Worm (Caenorhabditis elegans) whole organism, young adult: ENCODE results near the gene srt-16.

ENCODE experiments used
- B0336.3 ChIP-seq: fragments of 200-800 bp; sonication (Bioruptor generic); IDR thresholded peaks from 2 replicates; pipeline ENCODE4 v1.3.6; 2022; ENCODE audit warnings: missing genetic modification characterization, missing compliant biosample characterization
- C06A6.2 ChIP-seq: fragments of 200-800 bp; sonication (Bioruptor generic); conservative IDR thresholded peaks from 2 replicates; pipeline ENCODE4 v1.3.6; 2022; ENCODE audit warnings: missing genetic modification characterization, missing compliant biosample characterization
- C17E4.6 ChIP-seq: fragments of 200-800 bp; sonication (Bioruptor generic); IDR thresholded peaks from 2 replicates; pipeline ENCODE4 v1.3.6; 2022; ENCODE audit warnings: missing genetic modification reagents, missing genetic modification characterization, missing compliant biosample characterization
- F22D6.2 ChIP-seq: sonication (generic microtip); optimal IDR thresholded peaks from 2 replicates; lab custom pipeline; 2016; ENCODE audit warnings: mild to moderate bottlenecking, missing genetic modification characterization, missing compliant biosample characterization
- F23B12.7 ChIP-seq: sonication (generic microtip); optimal IDR thresholded peaks from 2 replicates; lab custom pipeline; 2017; ENCODE audit warnings: missing genetic modification characterization, mild to moderate bottlenecking, missing compliant biosample characterization, antibody characterized with exemption, moderate library complexity; ENCODE audit not compliant: insufficient read depth
- T07F8.4 ChIP-seq: sonication (generic microtip); optimal IDR thresholded peaks from 2 replicates; lab custom pipeline; 2016; ENCODE audit warnings: mild to moderate bottlenecking, missing genetic modification characterization, moderate library complexity, missing compliant biosample characterization
- T26A5.8 ChIP-seq: sonication (generic microtip); optimal IDR thresholded peaks from 2 replicates; lab custom pipeline; 2016; ENCODE audit warnings: missing genetic modification characterization, missing compliant biosample characterization
- Y53G8AR.9 ChIP-seq: fragments of 200-800 bp; sonication (Bioruptor generic); conservative IDR thresholded peaks from 2 replicates; pipeline ENCODE4 v1.3.6; 2022; ENCODE audit warnings: missing genetic modification reagents, missing genetic modification characterization, missing compliant biosample characterization
- Y67H2A.10 ChIP-seq: fragments of 200-800 bp; sonication (Bioruptor generic); conservative IDR thresholded peaks from 2 replicates; pipeline ENCODE4 v1.3.6; 2022; ENCODE audit warnings: missing genetic modification reagents, missing genetic modification characterization, missing compliant biosample characterization
- Y95B8A.8 ChIP-seq: fragments of 200-800 bp; sonication (Bioruptor generic); IDR thresholded peaks from 2 replicates; pipeline ENCODE4 v1.3.6; 2022; ENCODE audit warnings: missing genetic modification reagents, missing genetic modification characterization, missing compliant biosample characterization
- ZK185.1 ChIP-seq: sonication (generic microtip); optimal IDR thresholded peaks from 2 replicates; lab custom pipeline; 2016; ENCODE audit warnings: mild to moderate bottlenecking, missing genetic modification characterization, missing compliant biosample characterization; ENCODE audit not compliant: poor library complexity, severe bottlenecking
- akir-1 ChIP-seq: fragments of 200-800 bp; sonication (Bioruptor generic); optimal IDR thresholded peaks from 2 replicates; lab custom pipeline; 2018; ENCODE audit warnings: mild to moderate bottlenecking, missing genetic modification characterization, moderate library complexity, missing compliant biosample characterization
- aptf-2 ChIP-seq: fragments of 200-800 bp; sonication (Bioruptor generic); conservative IDR thresholded peaks from 2 replicates; pipeline ENCODE4 v1.3.6; 2022; ENCODE audit warnings: missing genetic modification reagents, missing genetic modification characterization, missing compliant biosample characterization
- dox-1 ChIP-seq: fragments of 200-800 bp; sonication (Bioruptor generic); IDR thresholded peaks from 2 replicates; pipeline ENCODE4 v1.3.6; 2022; ENCODE audit warnings: missing genetic modification reagents, missing genetic modification characterization, missing compliant biosample characterization
- dpl-1 ChIP-seq: fragments of 150-350 bp; optimal IDR thresholded peaks from 2 replicates; lab custom pipeline; 2014; ENCODE audit warnings: missing biosample characterization, missing genetic modification reagents, missing genetic modification characterization
- efl-1 ChIP-seq: fragments of 150-350 bp; optimal IDR thresholded peaks from 2 replicates; lab custom pipeline; 2014; ENCODE audit warnings: missing biosample characterization, missing genetic modification reagents, missing genetic modification characterization
- egl-44 ChIP-seq: fragments of 200-800 bp; sonication (Bioruptor generic); IDR thresholded peaks from 2 replicates; pipeline ENCODE4 v1.3.6; 2022; ENCODE audit warnings: missing genetic modification reagents, missing genetic modification characterization, missing compliant biosample characterization
- ets-4 ChIP-seq: fragments of 200-800 bp; sonication (Bioruptor generic); optimal IDR thresholded peaks from 2 replicates; lab custom pipeline; 2018; ENCODE audit warnings: mild to moderate bottlenecking, missing genetic modification characterization, missing compliant biosample characterization
- fkh-3 ChIP-seq: sonication (generic microtip); optimal IDR thresholded peaks from 2 replicates; lab custom pipeline; 2016; ENCODE audit warnings: mild to moderate bottlenecking, missing genetic modification characterization, missing compliant biosample characterization
- him-1 ChIP-seq: sonication (generic microtip); optimal IDR thresholded peaks from 2 replicates; lab custom pipeline; 2016; ENCODE audit warnings: missing genotype, missing genetic modification reagents, missing genetic modification characterization, missing compliant biosample characterization
- hrde-1 ChIP-seq: sonication (generic microtip); optimal IDR thresholded peaks from 2 replicates; lab custom pipeline; 2016; ENCODE audit warnings: missing genetic modification characterization, mild to moderate bottlenecking, missing compliant biosample characterization, moderate library complexity, missing genotype, missing genetic modification reagents, borderline replicate concordance
- lag-1 ChIP-seq: fragments of 200-800 bp; sonication (Bioruptor generic); IDR thresholded peaks from 2 replicates; pipeline ENCODE4 v1.3.6; 2022; ENCODE audit warnings: missing genetic modification reagents, missing genetic modification characterization, missing compliant biosample characterization
- let-607 ChIP-seq, 2 experiments: fragments of 200-800 bp in 1 of 2; sonication (Bioruptor generic) in 1 of 2; sonication (generic microtip) in 1 of 2; optimal IDR thresholded peaks; 2 replicates each; lab custom pipeline; 2016 to 2018; ENCODE audit warnings: mild to moderate bottlenecking in 2 of 2, missing compliant biosample characterization in 2 of 2, missing genetic modification characterization in 2 of 2, moderate library complexity in 2 of 2, missing genotype in 1 of 2
- madf-10 ChIP-seq: sonication (generic microtip); optimal IDR thresholded peaks from 2 replicates; lab custom pipeline; 2016; ENCODE audit warnings: mild to moderate bottlenecking, missing genetic modification characterization, missing compliant biosample characterization
- madf-6 ChIP-seq: fragments of 200-800 bp; sonication (Bioruptor generic); IDR thresholded peaks from 2 replicates; pipeline ENCODE4 v1.3.6; 2022; ENCODE audit warnings: missing genetic modification reagents, missing genetic modification characterization, missing compliant biosample characterization
- nfya-2 ChIP-seq: fragments of 200-800 bp; sonication (Bioruptor generic); IDR thresholded peaks from 2 replicates; pipeline ENCODE4 v1.3.6; 2022; ENCODE audit warnings: missing genetic modification reagents, missing genetic modification characterization, missing compliant biosample characterization
- pbrm-1 ChIP-seq: fragments of 200-800 bp; sonication (Bioruptor generic); IDR thresholded peaks from 2 replicates; pipeline ENCODE4 v1.3.6; 2022; ENCODE audit warnings: missing genetic modification reagents, missing genetic modification characterization, missing compliant biosample characterization
- pha-4 ChIP-seq: fragments of 150-350 bp; sonication (generic microtip); optimal IDR thresholded peaks from 2 replicates; lab custom pipeline; 2014; ENCODE audit warnings: missing biosample characterization, missing genetic modification reagents, missing genetic modification characterization
- snpc-1.1 ChIP-seq: sonication (generic microtip); optimal IDR thresholded peaks from 2 replicates; lab custom pipeline; 2017; ENCODE audit warnings: missing genetic modification characterization, mild to moderate bottlenecking, missing compliant biosample characterization, antibody characterized with exemption, moderate library complexity, missing genotype, missing genetic modification reagents; ENCODE audit not compliant: insufficient read depth
- snpc-1.3 ChIP-seq: sonication (generic microtip); optimal IDR thresholded peaks from 2 replicates; lab custom pipeline; 2017; ENCODE audit warnings: missing genetic modification characterization, mild to moderate bottlenecking, missing compliant biosample characterization, antibody characterized with exemption, moderate library complexity, missing genotype, missing genetic modification reagents; ENCODE audit not compliant: insufficient read depth
- unc-130 ChIP-seq: sonication (generic microtip); optimal IDR thresholded peaks from 2 replicates; lab custom pipeline; 2016; ENCODE audit warnings: missing genetic modification reagents, missing genetic modification characterization, missing compliant biosample characterization
- ztf-25 ChIP-seq: fragments of 200-800 bp; sonication (Bioruptor generic); IDR thresholded peaks from 2 replicates; pipeline ENCODE4 v1.3.6; 2022; ENCODE audit warnings: missing genetic modification reagents, missing genetic modification characterization, missing compliant biosample characterization
- ztf-3 ChIP-seq: fragments of 200-800 bp; sonication (Bioruptor generic); optimal IDR thresholded peaks from 2 replicates; lab custom pipeline; 2018; ENCODE audit warnings: mild to moderate bottlenecking, missing genetic modification characterization, missing compliant biosample characterization

The srt-16 gene

ce11 chrV:3086260-3086659, 21.9 kb upstream of the srt-16 start, which contains the start of gene srt-8 (continued):
- TF ChIP-seq T26A5.8 (tag; lab: Kevin White, UChicago) (no peak), C17E4.6 (GFP tag; lab: Robert Waterston, UW) (no peak)

- TF ChIP-seq B0336.3 (GFP tag; lab: Robert Waterston, UW) (no peak), madf-10 (tag; lab: Kevin White, UChicago) (no peak), Y95B8A.8 (GFP tag; lab: Robert Waterston, UW) (no peak), let-607 (tag; optimal IDR thresholded peaks at IDR 0.05; lab: Kevin White, UChicago) (no peak)
- TF ChIP-seq, all 124 proteins: peak for 0
Observed at ce11 chrV:3081471-3081870, 17.2 kb upstream of the srt-16 start, which contains the start of gene srt-7. Gene srt-7, plus strand, starts transcription at chrV:3081771.

ce11 chrV:3080792-3081191, 16.5 kb upstream of the srt-16 start, which contains the start of gene srt-5:
Gene srt-5, minus strand, starts transcription at chrV:3080892.
- TF ChIP-seq hrde-1 (tag; lab: Kevin White, UChicago): no peak
- TF ChIP-seq T07F8.4 (tag; lab: Kevin White, UChicago): no peak
- TF ChIP-seq ets-4: no peak
- TF ChIP-seq pbrm-1: no peak
- no peak for TF ChIP-seq F22D6.2
- no peak for TF ChIP-seq Y95B8A.8 (GFP tag; lab: Robert Waterston, UW)
- TF ChIP-seq lag-1 (GFP tag; lab: Robert Waterston, UW): no peak
- no peak for TF ChIP-seq Y53G8AR.9 (GFP tag; lab: Robert Waterston, UW)
- no peak for TF ChIP-seq egl-44
- no peak for TF ChIP-seq ZK185.1 (tag; lab: Kevin White, UChicago)
- no peak for TF ChIP-seq ztf-3
- TF ChIP-seq C06A6.2 (GFP tag; lab: Robert Waterston, UW): no peak
- TF ChIP-seq akir-1 (GFP tag; lab: Kevin White, UChicago): no peak
- TF ChIP-seq dpl-1: no peak
- TF ChIP-seq, all 124 proteins: peak for 0

ce11 chrV:3071548-3071947, 7.2 kb upstream of the srt-16 start, which contains the start of gene C50H11.13:
Gene C50H11.13, minus strand, starts transcription at chrV:3071648.
- no peak for TF ChIP-seq him-1 (tag; lab: Kevin White, UChicago)

ce11 chrV:3069101-3069500, 4.8 kb upstream of the srt-16 start, which contains the start of gene str-40:
Gene str-40, minus strand, starts transcription at chrV:3069201.
- no peak for TF ChIP-seq snpc-1.3 (tag; lab: Kevin White, UChicago)
- TF ChIP-seq unc-130 (GFP tag; lab: Kevin White, UChicago): no peak
- no peak for TF ChIP-seq nfya-2 (GFP tag; lab: Robert Waterston, UW)
- TF ChIP-seq Y67H2A.10: no peak
- no peak for TF ChIP-seq madf-6 (GFP tag; lab: Robert Waterston, UW)

- TF ChIP-seq F23B12.7 (tag; lab: Kevin White, UChicago) (no peak), akir-1 (GFP tag; lab: Kevin White, UChicago) (no peak), fkh-3 (tag; lab: Kevin White, UChicago) (no peak), snpc-1.1 (no peak), ztf-25 (no peak), pha-4 (tag; lab: Kevin White, UChicago) (no peak), let-607 (tag; optimal IDR thresholded peaks at IDR 0.05; lab: Kevin White, UChicago) (no peak), him-1 (tag; lab: Kevin White, UChicago) (no peak), dox-1 (GFP tag; lab: Robert Waterston, UW) (no peak), efl-1 (GFP tag; lab: Kevin White, UChicago) (no peak), aptf-2 (no peak), ZK185.1 (tag; lab: Kevin White, UChicago) (no peak)
Observed at ce11 chrV:3065928-3066327, 1.6 kb upstream of the srt-16 start, which contains the start of gene srh-185. Gene srh-185, plus strand, starts transcription at chrV:3066228.
